ENCODE assay signal across 6 fruit fly cellular contexts in the genomic region with DNA sequence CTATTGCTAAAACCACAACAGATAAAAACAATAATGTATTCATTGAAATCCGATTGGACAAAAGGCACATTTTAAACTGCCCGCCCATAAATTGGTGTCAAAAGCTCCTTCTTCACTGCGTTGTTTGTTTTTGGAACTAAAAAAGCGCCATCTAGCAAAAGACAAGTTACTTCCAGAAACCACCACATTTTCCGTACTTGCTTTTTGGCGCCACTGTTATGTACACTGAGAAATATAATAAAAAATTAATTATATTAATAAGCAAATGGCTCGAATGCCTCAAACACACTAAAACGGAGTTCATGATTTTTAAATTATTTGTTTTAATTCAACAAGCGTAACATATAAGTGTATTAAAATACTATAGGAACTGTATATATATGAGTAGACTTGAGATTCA.
TF ChIP-seq lines count a peak whose summit lies in the region.

No protein-coding gene starts in this region.

- TF ChIP-seq CTCF in S2 (optimal IDR thresholded peaks at IDR 0.05; lab: Kevin White, UChicago) = peak; percentile 91 to 96
- peak; percentile 100 for TF ChIP-seq CTCF in whole organism, embryonic (GFP tag; optimal IDR thresholded peaks at IDR 0.05; lab: Kevin White, UChicago)

TF ChIP-seq in whole organism, adult, 20 proteins besides CTCF, POLR2A, EP300 and RAD21:
- TF ChIP-seq toe (GFP tag; optimal IDR thresholded peaks at IDR 0.05; lab: Kevin White, UChicago) (no peak), Crg-1 (GFP tag; optimal IDR thresholded peaks at IDR 0.05; lab: Kevin White, UChicago) (no peak), Hr96 (GFP tag; optimal IDR thresholded peaks at IDR 0.05; lab: Kevin White, UChicago) (peak; percentile 0), tj (GFP tag; optimal IDR thresholded peaks at IDR 0.05; lab: Kevin White, UChicago) (no peak), CG33017 (tag; optimal IDR thresholded peaks at IDR 0.05; lab: Kevin White, UChicago) (no peak), CG5204 (GFP tag; optimal IDR thresholded peaks at IDR 0.05; lab: Kevin White, UChicago) (peak; percentile 41), CG7045 (GFP tag; optimal IDR thresholded peaks at IDR 0.05; lab: Kevin White, UChicago) (peak; percentile 61), cnc (optimal IDR thresholded peaks at IDR 0.05; lab: Kevin White, UChicago) (no peak), CG1620 (GFP tag; optimal IDR thresholded peaks at IDR 0.05; lab: Kevin White, UChicago) (peak; percentile 5), CG7101 (tag; optimal IDR thresholded peaks at IDR 0.05; lab: Kevin White, UChicago) (peak; percentile 44), cic (GFP tag; optimal IDR thresholded peaks at IDR 0.05; lab: Kevin White, UChicago) (no peak), CG14711 (tag; optimal IDR thresholded peaks at IDR 0.05; lab: Kevin White, UChicago) (peak; percentile 9), Clk (GFP tag; optimal IDR thresholded peaks at IDR 0.05; lab: Kevin White, UChicago) (no peak), bab1 (GFP tag; optimal IDR thresholded peaks at IDR 0.05; lab: Kevin White, UChicago) (peak; percentile 35), pad (GFP tag; optimal IDR thresholded peaks at IDR 0.05; lab: Kevin White, UChicago) (peak; percentile 1), CG11617 (GFP tag; optimal IDR thresholded peaks at IDR 0.05; lab: Kevin White, UChicago) (no peak), Mnt (GFP tag; optimal IDR thresholded peaks at IDR 0.05; lab: Kevin White, UChicago) (peak; percentile 32)
TF ChIP-seq in whole organism, adult: peak in this region for 9.

TF ChIP-seq in whole organism, embryonic, 481 proteins besides CTCF, POLR2A, EP300 and RAD21 (continues in another document):
- peak; percentile 61 for TF ChIP-seq ro (GFP tag; IDR thresholded peaks at IDR 0.05; lab: Robert Waterston, UW)
- peak; percentile 36 for TF ChIP-seq CG1792 (GFP tag; optimal IDR thresholded peaks at IDR 0.05; lab: Kevin White, UChicago)
- TF ChIP-seq nerfin-1 (tag; optimal IDR thresholded peaks at IDR 0.05; lab: Kevin White, UChicago) = peak; percentile 63
- no peak for TF ChIP-seq Stat92E (GFP tag; optimal IDR thresholded peaks at IDR 0.05; lab: Kevin White, UChicago)
- TF ChIP-seq CG1647 (GFP tag; optimal IDR thresholded peaks at IDR 0.05; lab: Kevin White, UChicago) = peak; percentile 69
- TF ChIP-seq CG6254 (GFP tag; optimal IDR thresholded peaks at IDR 0.05; lab: Kevin White, UChicago) = peak; percentile 78
- no peak for TF ChIP-seq CG1832 (GFP tag; optimal IDR thresholded peaks at IDR 0.05; lab: Kevin White, UChicago)
- TF ChIP-seq Blimp-1 (GFP tag; optimal IDR thresholded peaks at IDR 0.05; lab: Kevin White, UChicago) = peak; percentile 87
- peak; percentile 87 for TF ChIP-seq Hmr (GFP tag; optimal IDR thresholded peaks at IDR 0.05; lab: Kevin White, UChicago)
- TF ChIP-seq CG15269 (tag; optimal IDR thresholded peaks at IDR 0.05; lab: Kevin White, UChicago) = peak; percentile 84
- no peak for TF ChIP-seq corto (GFP tag; optimal IDR thresholded peaks at IDR 0.05; lab: Kevin White, UChicago)
- TF ChIP-seq CG12071 (GFP tag; optimal IDR thresholded peaks at IDR 0.05; lab: Kevin White, UChicago) = peak; percentile 50
- peak; percentile 95 for TF ChIP-seq ase (GFP tag; IDR thresholded peaks at IDR 0.05; lab: Robert Waterston, UW)
- no peak for TF ChIP-seq chinmo (GFP tag; IDR thresholded peaks at IDR 0.05; lab: Robert Waterston, UW; ENCODE audit: partially characterized antibody)
- TF ChIP-seq pzg (GFP tag; optimal IDR thresholded peaks at IDR 0.05; lab: Kevin White, UChicago) = peak; percentile 28
- TF ChIP-seq dimm (GFP tag; IDR thresholded peaks at IDR 0.05; lab: Robert Waterston, UW) = peak; percentile 70
- no peak for TF ChIP-seq crc (GFP tag; optimal IDR thresholded peaks at IDR 0.05; lab: Kevin White, UChicago)

TF ChIP-seq in whole organism, prepupa, 60 proteins besides CTCF, POLR2A, EP300 and RAD21 (continues in another document):
- TF ChIP-seq eg (GFP tag; IDR thresholded peaks at IDR 0.05; lab: Robert Waterston, UW) (peak; percentile 90), spab (GFP tag; optimal IDR thresholded peaks at IDR 0.05; lab: Kevin White, UChicago) (peak; percentile 31), vri (GFP tag; optimal IDR thresholded peaks at IDR 0.05; lab: Kevin White, UChicago) (no peak), CG11902 (GFP tag; optimal IDR thresholded peaks at IDR 0.05; lab: Kevin White, UChicago) (peak; percentile 35), Smox (GFP tag; optimal IDR thresholded peaks at IDR 0.05; lab: Kevin White, UChicago) (peak; percentile 56), Lpt (GFP tag; optimal IDR thresholded peaks at IDR 0.05; lab: Kevin White, UChicago) (peak; percentile 26), OdsH (GFP tag; optimal IDR thresholded peaks at IDR 0.05; lab: Kevin White, UChicago) (peak; percentile 74), Hr38 (GFP tag; optimal IDR thresholded peaks at IDR 0.05; lab: Kevin White, UChicago) (no peak), fd85E (GFP tag; optimal IDR thresholded peaks at IDR 0.05; lab: Kevin White, UChicago) (no peak), CG31627 (GFP tag; optimal IDR thresholded peaks at IDR 0.05; lab: Kevin White, UChicago) (peak; percentile 77), salr (GFP tag; optimal IDR thresholded peaks at IDR 0.05; lab: Kevin White, UChicago) (peak in 1 of 2 experiments; percentile 41), net (GFP tag; optimal IDR thresholded peaks at IDR 0.05; lab: Kevin White, UChicago) (peak; percentile 70), Eip75B (GFP tag; optimal IDR thresholded peaks at IDR 0.05; lab: Kevin White, UChicago) (peak; percentile 66), CG8119 (GFP tag; IDR thresholded peaks at IDR 0.05; lab: Robert Waterston, UW) (peak; percentile 74; the same call in 2 of the 3 replicates), cyc (GFP tag; optimal IDR thresholded peaks at IDR 0.05; lab: Kevin White, UChicago) (peak; percentile 78), CG32006 (GFP tag; optimal IDR thresholded peaks at IDR 0.05; lab: Kevin White, UChicago) (peak; percentile 72), Ets21C (GFP tag; optimal IDR thresholded peaks at IDR 0.05; lab: Kevin White, UChicago) (peak; percentile 19), Sox102F (GFP tag; optimal IDR thresholded peaks at IDR 0.05; lab: Kevin White, UChicago) (peak; percentile 56)

TF ChIP-seq in whole organism, pupa, 21 proteins besides CTCF, POLR2A, EP300 and RAD21 (continues in another document):
- TF ChIP-seq CG9948 (tag; optimal IDR thresholded peaks at IDR 0.05; lab: Kevin White, UChicago) (peak; percentile 60), Pif1A (GFP tag; optimal IDR thresholded peaks at IDR 0.05; lab: Kevin White, UChicago) (peak; percentile 52), rn (GFP tag; IDR thresholded peaks at IDR 0.05; lab: Robert Waterston, UW) (peak; percentile 65), fd96Ca (GFP tag; IDR thresholded peaks at IDR 0.05; lab: Robert Waterston, UW) (peak; percentile 32; the same call in 1 of the 3 replicates), CG13204 (GFP tag; optimal IDR thresholded peaks at IDR 0.05; lab: Kevin White, UChicago) (no peak), CG34367 (tag; optimal IDR thresholded peaks at IDR 0.05; lab: Kevin White, UChicago) (peak; percentile 63), CG14655 (GFP tag; optimal IDR thresholded peaks at IDR 0.05; lab: Kevin White, UChicago) (peak; percentile 78), CG8301 (tag; optimal IDR thresholded peaks at IDR 0.05; lab: Kevin White, UChicago) (peak; percentile 72), CG32121 (GFP tag; IDR thresholded peaks at IDR 0.05; lab: Robert Waterston, UW) (peak; percentile 84), CG17806 (tag; optimal IDR thresholded peaks at IDR 0.05; lab: Kevin White, UChicago) (peak; percentile 74), CG12605 (GFP tag; IDR thresholded peaks at IDR 0.05; lab: Robert Waterston, UW) (peak; percentile 84), CG10348 (GFP tag; IDR thresholded peaks at IDR 0.05; lab: Robert Waterston, UW) (no peak), CG4496 (GFP tag; IDR thresholded peaks at IDR 0.05; lab: Robert Waterston, UW) (peak; percentile 90), D1 (tag; optimal IDR thresholded peaks at IDR 0.05; lab: Kevin White, UChicago) (peak; percentile 10), EcR (GFP tag; optimal IDR thresholded peaks at IDR 0.05; lab: Kevin White, UChicago) (no peak), CG15710 (tag; optimal IDR thresholded peaks at IDR 0.05; lab: Kevin White, UChicago) (peak; percentile 57), Pif1B (GFP tag; optimal IDR thresholded peaks at IDR 0.05; lab: Kevin White, UChicago) (peak; percentile 49), gl (tag; optimal IDR thresholded peaks at IDR 0.05; lab: Kevin White, UChicago) (peak; percentile 8), Snoo (tag; optimal IDR thresholded peaks at IDR 0.05; lab: Kevin White, UChicago) (peak; percentile 56), Ets98B (GFP tag; IDR thresholded peaks at IDR 0.05; lab: Robert Waterston, UW) (peak; percentile 87)

TF ChIP-seq in whole organism, wandering third instar larva, 38 proteins besides CTCF, POLR2A, EP300 and RAD21 (continues in another document):
- TF ChIP-seq pan (optimal IDR thresholded peaks at IDR 0.05; lab: Kevin White, UChicago) = no peak
- TF ChIP-seq dl (GFP tag; optimal IDR thresholded peaks at IDR 0.05; lab: Kevin White, UChicago; ENCODE audit: insufficient read depth in 1 of 2, partially characterized antibody in 2 of 2) = no peak
- peak; percentile 66 for TF ChIP-seq fru (GFP tag; optimal IDR thresholded peaks at IDR 0.05; lab: Kevin White, UChicago)
- no peak for TF ChIP-seq brk (GFP tag; optimal IDR thresholded peaks at IDR 0.05; lab: Kevin White, UChicago)
- TF ChIP-seq h (GFP tag; optimal IDR thresholded peaks at IDR 0.05; lab: Kevin White, UChicago) = peak; percentile 67
- TF ChIP-seq foxo (GFP tag; optimal IDR thresholded peaks at IDR 0.05; lab: Kevin White, UChicago) = peak in 1 of 2 experiments; percentile 80
- TF ChIP-seq tai (GFP tag; optimal IDR thresholded peaks at IDR 0.05; lab: Kevin White, UChicago) = no peak
- no peak for TF ChIP-seq Sp1 (GFP tag; optimal IDR thresholded peaks at IDR 0.05; lab: Kevin White, UChicago)
- TF ChIP-seq dsf (GFP tag; optimal IDR thresholded peaks at IDR 0.05; lab: Kevin White, UChicago; ENCODE audit: borderline replicate concordance) = no peak
- TF ChIP-seq CrebA (GFP tag; optimal IDR thresholded peaks at IDR 0.05; lab: Kevin White, UChicago; ENCODE audit: borderline replicate concordance) = no peak
- TF ChIP-seq Vsx2 (GFP tag; optimal IDR thresholded peaks at IDR 0.05; lab: Kevin White, UChicago; ENCODE audit: partially characterized antibody) = no peak
- TF ChIP-seq Mio (GFP tag; optimal IDR thresholded peaks at IDR 0.05; lab: Kevin White, UChicago) = no peak
- no peak for TF ChIP-seq Hnf4 (GFP tag; optimal IDR thresholded peaks at IDR 0.05; lab: Kevin White, UChicago)
- peak; percentile 26 for TF ChIP-seq ey (GFP tag; optimal IDR thresholded peaks at IDR 0.05; lab: Kevin White, UChicago)
- no peak for TF ChIP-seq usp (GFP tag; optimal IDR thresholded peaks at IDR 0.05; lab: Kevin White, UChicago)
- TF ChIP-seq OdsH (GFP tag; optimal IDR thresholded peaks at IDR 0.05; lab: Kevin White, UChicago) = peak; percentile 69
- TF ChIP-seq dmrt93B (GFP tag; optimal IDR thresholded peaks at IDR 0.05; lab: Kevin White, UChicago) = peak; percentile 44
- peak; percentile 69 for TF ChIP-seq HLH106 (tag; optimal IDR thresholded peaks at IDR 0.05; lab: Kevin White, UChicago)
- TF ChIP-seq CG9705 (GFP tag; optimal IDR thresholded peaks at IDR 0.05; lab: Kevin White, UChicago) = peak; percentile 26
- TF ChIP-seq Dfd (GFP tag; optimal IDR thresholded peaks at IDR 0.05; lab: Kevin White, UChicago) = no peak
- TF ChIP-seq br (GFP tag; optimal IDR thresholded peaks at IDR 0.05; lab: Kevin White, UChicago) = peak; percentile 57
